Worm (Caenorhabditis elegans) whole organism, L1 larva: ENCODE results near the gene cex-2.

Experiments used
- C16A3.4 ChIP-seq: fragments of 150-350 bp; optimal IDR thresholded peaks from 2 replicates; lab custom pipeline; 2014; ENCODE audit warnings: missing biosample characterization, missing genetic modification characterization
- C34B4.2 ChIP-seq: sonication (generic microtip); optimal IDR thresholded peaks from 2 replicates; lab custom pipeline; 2017; ENCODE audit warnings: mild to moderate bottlenecking, missing genetic modification characterization, missing compliant biosample characterization
- F16B12.6 ChIP-seq: fragments of 150-350 bp; optimal IDR thresholded peaks from 2 replicates; lab custom pipeline; 2014; ENCODE audit warnings: missing biosample characterization, missing genetic modification characterization
- Y116A8C.19 ChIP-seq: sonication (generic microtip); optimal IDR thresholded peaks from 2 replicates; lab custom pipeline; 2016; ENCODE audit warnings: missing compliant biosample characterization, missing genetic modification characterization, borderline replicate concordance
- aha-1 ChIP-seq: fragments of 150-350 bp; optimal IDR thresholded peaks from 2 replicates; lab custom pipeline; 2014; ENCODE audit warnings: missing biosample characterization, missing genetic modification characterization
- alr-1 ChIP-seq: fragments of 200-800 bp; sonication (Bioruptor generic); optimal IDR thresholded peaks from 2 replicates; lab custom pipeline; 2018; ENCODE audit warnings: borderline replicate concordance, mild to moderate bottlenecking, missing genetic modification characterization, missing compliant biosample characterization
- ama-1 ChIP-seq: fragments of 150-350 bp; optimal IDR thresholded peaks from 2 replicates; lab custom pipeline; 2014
- ceh-63 ChIP-seq: fragments of 200-800 bp; sonication (Bioruptor generic); optimal IDR thresholded peaks from 2 replicates; lab custom pipeline; 2018; ENCODE audit warnings: mild to moderate bottlenecking, missing genetic modification characterization, missing compliant biosample characterization
- ceh-8 ChIP-seq: fragments of 200-800 bp; sonication (Bioruptor generic); optimal IDR thresholded peaks from 2 replicates; lab custom pipeline; 2018; ENCODE audit warnings: mild to moderate bottlenecking, missing genetic modification characterization, moderate library complexity, missing compliant biosample characterization
- ceh-82 ChIP-seq, 3 experiments: fragments of 150-350 bp in 1 of 3; sonication (generic microtip) in 2 of 3; optimal IDR thresholded peaks; 2 replicates each; lab custom pipeline; 2014 to 2017; ENCODE audit warnings: missing biosample characterization in 3 of 3, missing genetic modification characterization in 3 of 3
- dpl-1 ChIP-seq, 3 experiments: fragments of 150-350 bp in 2 of 3; sonication (generic microtip) in 1 of 3; optimal IDR thresholded peaks; 2 replicates each; lab custom pipeline; 2014 to 2017; ENCODE audit warnings: missing biosample characterization in 3 of 3, missing genetic modification characterization in 3 of 3, missing genetic modification reagents in 3 of 3
- dsc-1 ChIP-seq: sonication (generic microtip); optimal IDR thresholded peaks from 2 replicates; lab custom pipeline; 2016; ENCODE audit warnings: mild to moderate bottlenecking, missing genetic modification characterization, missing compliant biosample characterization
- egl-13 ChIP-seq: sonication (generic microtip); optimal IDR thresholded peaks from 2 replicates; lab custom pipeline; 2016; ENCODE audit warnings: missing genotype, missing genetic modification reagents, missing genetic modification characterization, missing compliant biosample characterization
- egl-27 ChIP-seq, 2 experiments: fragments of 150-350 bp in 1 of 2; sonication (generic microtip); optimal IDR thresholded peaks; 3 replicates each; lab custom pipeline; 2017 to 2018; ENCODE audit warnings: missing biosample characterization in 2 of 2, missing genetic modification characterization in 2 of 2, missing genetic modification reagents in 2 of 2
- elt-2 ChIP-seq: sonication (generic microtip); optimal IDR thresholded peaks from 2 replicates; lab custom pipeline; 2016; ENCODE audit warnings: missing genetic modification characterization, mild to moderate bottlenecking, inconsistent platforms, missing compliant biosample characterization, missing genetic modification reagents
- elt-3 ChIP-seq, 6 experiments: fragments of 150-350 bp in 1 of 6; sonication (generic microtip); optimal IDR thresholded peaks; 2 replicates each; lab custom pipeline; 2017 to 2018; ENCODE audit warnings: missing biosample characterization in 6 of 6, missing genetic modification characterization in 6 of 6, inconsistent platforms in 1 of 6
- ets-5 ChIP-seq: fragments of 200-800 bp; sonication (Bioruptor generic); IDR thresholded peaks from 2 replicates; pipeline ENCODE4 v1.3.6; 2022; ENCODE audit warnings: missing genetic modification characterization, missing compliant biosample characterization
- fkh-10 ChIP-seq: sonication (generic microtip); optimal IDR thresholded peaks from 2 replicates; lab custom pipeline; 2017; ENCODE audit warnings: missing biosample characterization, missing genetic modification reagents, missing genetic modification characterization
- fkh-4 ChIP-seq: sonication (generic microtip); optimal IDR thresholded peaks from 2 replicates; lab custom pipeline; 2016; ENCODE audit warnings: missing compliant biosample characterization, missing genetic modification characterization, borderline replicate concordance
- fos-1 ChIP-seq: fragments of 150-350 bp; optimal IDR thresholded peaks from 2 replicates; lab custom pipeline; 2014; ENCODE audit warnings: missing biosample characterization, missing genetic modification characterization
- grh-1 ChIP-seq: fragments of 200-800 bp; sonication (Bioruptor generic); IDR thresholded peaks from 2 replicates; pipeline ENCODE4 v1.3.6; 2022; ENCODE audit warnings: missing genetic modification reagents, missing genetic modification characterization, missing compliant biosample characterization
- hlh-17 ChIP-seq: fragments of 200-800 bp; sonication (Bioruptor generic); optimal IDR thresholded peaks from 2 replicates; lab custom pipeline; 2018; ENCODE audit warnings: missing genetic modification characterization, mild to moderate bottlenecking, missing compliant biosample characterization, moderate library complexity, borderline replicate concordance
- hpl-2 ChIP-seq: fragments of 150-350 bp; optimal IDR thresholded peaks from 2 replicates; lab custom pipeline; 2014; ENCODE audit warnings: missing biosample characterization, missing genetic modification reagents, missing genetic modification characterization
- irx-1 ChIP-seq: sonication (generic microtip); optimal IDR thresholded peaks from 2 replicates; lab custom pipeline; 2016; ENCODE audit warnings: missing genetic modification characterization, missing compliant biosample characterization
- jun-1 ChIP-seq: fragments of 150-350 bp; optimal IDR thresholded peaks from 2 replicates; lab custom pipeline; 2014; ENCODE audit warnings: missing biosample characterization, missing genetic modification reagents, missing genetic modification characterization
- lin-13 ChIP-seq: fragments of 150-350 bp; optimal IDR thresholded peaks from 2 replicates; lab custom pipeline; 2014; ENCODE audit warnings: missing biosample characterization, missing genetic modification reagents, missing genetic modification characterization
- lin-15B ChIP-seq: fragments of 150-350 bp; sonication (generic microtip); optimal IDR thresholded peaks from 3 replicates; lab custom pipeline; 2014; ENCODE audit warnings: missing biosample characterization, missing genetic modification characterization
- lin-35 ChIP-seq, 2 experiments: fragments of 150-350 bp; optimal IDR thresholded peaks; 2 replicates each; lab custom pipeline; 2014; ENCODE audit warnings: missing biosample characterization in 2 of 2, missing genetic modification characterization in 2 of 2, missing genetic modification reagents in 2 of 2
- mab-9 ChIP-seq: fragments of 200-800 bp; sonication (Bioruptor generic); IDR thresholded peaks from 2 replicates; pipeline ENCODE4 v1.3.6; 2022; ENCODE audit warnings: missing genetic modification reagents, missing genetic modification characterization, missing compliant biosample characterization
- mdl-1 ChIP-seq, 2 experiments: fragments of 150-350 bp; optimal IDR thresholded peaks; 2 replicates each; lab custom pipeline; 2014 to 2017; ENCODE audit warnings: missing biosample characterization in 2 of 2, missing genetic modification characterization in 2 of 2, inconsistent platforms in 1 of 2
- mef-2 ChIP-seq: fragments of 150-350 bp; optimal IDR thresholded peaks from 2 replicates; lab custom pipeline; 2014; ENCODE audit warnings: missing biosample characterization, missing genetic modification characterization
- mep-1 ChIP-seq: fragments of 150-350 bp; optimal IDR thresholded peaks from 2 replicates; lab custom pipeline; 2014; ENCODE audit warnings: missing biosample characterization, missing genetic modification characterization
- nhr-11 ChIP-seq: fragments of 150-350 bp; optimal IDR thresholded peaks from 2 replicates; lab custom pipeline; 2014; ENCODE audit warnings: missing biosample characterization, missing genetic modification characterization
- nhr-19 ChIP-seq: fragments of 200-800 bp; sonication (Bioruptor generic); conservative IDR thresholded peaks from 2 replicates; pipeline ENCODE4 v1.3.6; 2022; ENCODE audit warnings: missing genetic modification characterization, missing compliant biosample characterization
- nhr-237 ChIP-seq: fragments of 150-350 bp; optimal IDR thresholded peaks from 2 replicates; lab custom pipeline; 2014; ENCODE audit warnings: missing biosample characterization, missing genetic modification characterization
- nhr-28 ChIP-seq: fragments of 150-350 bp; optimal IDR thresholded peaks from 2 replicates; lab custom pipeline; 2014; ENCODE audit warnings: missing biosample characterization, missing genetic modification characterization
- nhr-71 ChIP-seq: sonication (generic microtip); optimal IDR thresholded peaks from 2 replicates; lab custom pipeline; 2016; ENCODE audit warnings: mild to moderate bottlenecking, missing genetic modification characterization, moderate library complexity, missing compliant biosample characterization
- nhr-90 ChIP-seq: sonication (generic microtip); optimal IDR thresholded peaks from 2 replicates; lab custom pipeline; 2016; ENCODE audit warnings: mild to moderate bottlenecking, missing genetic modification characterization, missing compliant biosample characterization; ENCODE audit not compliant: poor library complexity
- pqm-1 ChIP-seq: sonication (generic microtip); optimal IDR thresholded peaks from 3 replicates; lab custom pipeline; 2017; ENCODE audit warnings: missing biosample characterization, missing genetic modification characterization
- skn-1 ChIP-seq: fragments of 150-350 bp; optimal IDR thresholded peaks from 2 replicates; lab custom pipeline; 2014; ENCODE audit warnings: missing biosample characterization, missing genetic modification characterization
- sox-4 ChIP-seq: sonication (generic microtip); optimal IDR thresholded peaks from 2 replicates; lab custom pipeline; 2016; ENCODE audit warnings: missing genetic modification characterization, missing compliant biosample characterization
- sptf-1 ChIP-seq: fragments of 150-350 bp; optimal IDR thresholded peaks from 2 replicates; lab custom pipeline; 2014; ENCODE audit warnings: missing biosample characterization, missing genetic modification characterization
- sup-37 ChIP-seq: fragments of 200-800 bp; sonication (Bioruptor generic); optimal IDR thresholded peaks from 2 replicates; lab custom pipeline; 2018; ENCODE audit warnings: mild to moderate bottlenecking, missing genetic modification characterization, missing compliant biosample characterization
- swsn-7 ChIP-seq: sonication (generic microtip); optimal IDR thresholded peaks from 2 replicates; lab custom pipeline; 2016; ENCODE audit warnings: missing genetic modification characterization, missing compliant biosample characterization
- unc-30 ChIP-seq: sonication (generic microtip); optimal IDR thresholded peaks from 2 replicates; lab custom pipeline; 2017; ENCODE audit warnings: missing biosample characterization, missing genetic modification characterization
- unc-62 ChIP-seq: fragments of 150-350 bp; optimal IDR thresholded peaks from 2 replicates; lab custom pipeline; 2014; ENCODE audit warnings: missing biosample characterization, missing genetic modification reagents, missing genetic modification characterization
- unc-86 ChIP-seq: sonication (generic microtip); optimal IDR thresholded peaks from 2 replicates; lab custom pipeline; 2016; ENCODE audit warnings: missing genetic modification characterization, missing compliant biosample characterization
- unc-98 ChIP-seq: fragments of 200-800 bp; sonication (Bioruptor generic); IDR thresholded peaks from 2 replicates; pipeline ENCODE4 v1.3.6; 2022; ENCODE audit warnings: missing genetic modification characterization, missing compliant biosample characterization
- vab-15 ChIP-seq: sonication (generic microtip); optimal IDR thresholded peaks from 2 replicates; lab custom pipeline; 2017; ENCODE audit warnings: missing genotype, mild to moderate bottlenecking, missing genetic modification characterization, missing compliant biosample characterization
- zip-4 ChIP-seq: fragments of 200-800 bp; sonication (Bioruptor generic); optimal IDR thresholded peaks from 2 replicates; lab custom pipeline; 2018; ENCODE audit warnings: mild to moderate bottlenecking, missing genetic modification characterization, moderate library complexity, missing compliant biosample characterization
- ztf-11 ChIP-seq, 2 experiments: sonication (generic microtip); optimal IDR thresholded peaks; 2 replicates each; lab custom pipeline; 2016 to 2017; ENCODE audit warnings: missing genetic modification characterization in 2 of 2, missing biosample characterization in 1 of 2, missing compliant biosample characterization in 1 of 2

Gene cex-2

DNA sequence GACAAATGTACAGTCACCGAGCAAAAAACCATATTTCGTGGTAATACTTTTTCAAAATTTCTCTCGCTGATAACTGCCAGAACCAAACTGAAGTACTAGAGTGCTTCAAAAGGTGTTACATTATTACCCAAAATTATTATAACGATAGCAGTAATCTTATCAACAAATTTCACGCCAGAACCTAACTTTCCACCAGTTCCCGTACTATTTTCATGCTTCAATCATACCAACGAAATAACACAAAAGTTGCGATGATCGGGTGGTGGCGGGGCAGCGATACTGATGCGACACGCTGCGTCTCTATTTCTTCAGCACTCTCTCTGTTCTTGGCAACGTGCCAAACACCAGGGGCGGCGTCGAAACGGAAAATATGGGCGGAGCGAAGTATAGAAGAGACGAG, 26.3 kb downstream of the cex-2 start (continued):
- TF ChIP-seq irx-1 (peak; percentile 13), alr-1 (tag; lab: Kevin White, UChicago) (no peak), C16A3.4 (tag; lab: Kevin White, UChicago) (no peak), C34B4.2 (tag; lab: Kevin White, UChicago) (no peak), unc-86 (tag; lab: Kevin White, UChicago) (no peak), dsc-1 (no peak), jun-1 (tag; lab: Kevin White, UChicago) (no peak), pqm-1 (tag; lab: Kevin White, UChicago) (peak; percentile 38), dpl-1 (GFP tag; optimal IDR thresholded peaks at IDR 0.05; lab: Kevin White, UChicago) (no peak), ceh-82 (tag; optimal IDR thresholded peaks at IDR 0.05; lab: Kevin White, UChicago) (no peak), Y116A8C.19 (tag; lab: Kevin White, UChicago) (no peak), egl-13 (tag; lab: Kevin White, UChicago) (no peak), fkh-4 (no peak), nhr-90 (tag; lab: Kevin White, UChicago) (peak; percentile 55), grh-1 (GFP tag; lab: Robert Waterston, UW) (0 out of 2 replicates have a peak, but pooled peaks have one; percentile 6), sptf-1 (tag; lab: Kevin White, UChicago) (no peak), mab-9 (no peak), nhr-11 (tag; lab: Kevin White, UChicago) (no peak), elt-2 (tag; lab: Kevin White, UChicago) (peak; percentile 94), ets-5 (GFP tag; lab: Robert Waterston, UW) (no peak), lin-13 (GFP tag; lab: Kevin White, UChicago) (no peak), zip-4 (GFP tag; lab: Kevin White, UChicago) (no peak), aha-1 (no peak), nhr-237 (tag; lab: Kevin White, UChicago) (no peak), hlh-17 (no peak), unc-30 (no peak), sox-4 (tag; lab: Kevin White, UChicago) (no peak), vab-15 (tag; lab: Kevin White, UChicago) (no peak), swsn-7 (tag; lab: Kevin White, UChicago) (peak; percentile 40), unc-62 (GFP tag; lab: Kevin White, UChicago) (no peak), skn-1 (tag; lab: Kevin White, UChicago) (no peak), F16B12.6 (tag; lab: Kevin White, UChicago) (no peak), nhr-71 (tag; lab: Kevin White, UChicago) (peak; percentile 70), hpl-2 (GFP tag; lab: Kevin White, UChicago) (no peak), sup-37 (GFP tag; lab: Kevin White, UChicago) (no peak), mef-2 (tag; lab: Kevin White, UChicago) (no peak), ama-1 (lab: Kevin White, UChicago) (no peak), ztf-11 (tag; optimal IDR thresholded peaks at IDR 0.05; lab: Kevin White, UChicago) (no peak), fos-1 (tag; lab: Kevin White, UChicago) (no peak), ceh-63 (no peak), egl-27 (tag; optimal IDR thresholded peaks at IDR 0.05; lab: Kevin White, UChicago) (no peak), fkh-10 (GFP tag; lab: Kevin White, UChicago) (no peak), ceh-8 (no peak), unc-98 (GFP tag; lab: Robert Waterston, UW) (no peak), mdl-1 (tag; optimal IDR thresholded peaks at IDR 0.05; lab: Kevin White, UChicago) (peak in 1 of 2 experiments; percentile 39), lin-15B (tag; lab: Kevin White, UChicago) (no peak), nhr-19 (GFP tag; lab: Robert Waterston, UW) (peak; percentile 58), lin-35 (GFP tag; optimal IDR thresholded peaks at IDR 0.05; lab: Kevin White, UChicago) (peak in 1 of 2 experiments; percentile 61), mep-1 (tag; lab: Kevin White, UChicago) (no peak), elt-3 (tag; optimal IDR thresholded peaks at IDR 0.05; lab: Kevin White, UChicago) (peak in 1 of 6 experiments; percentile 4), nhr-28 (no peak)
- TF ChIP-seq, all 84 proteins: peak for 22
